Fruit fly (Drosophila melanogaster): ENCODE data around the gene SuUR.

DNA sequence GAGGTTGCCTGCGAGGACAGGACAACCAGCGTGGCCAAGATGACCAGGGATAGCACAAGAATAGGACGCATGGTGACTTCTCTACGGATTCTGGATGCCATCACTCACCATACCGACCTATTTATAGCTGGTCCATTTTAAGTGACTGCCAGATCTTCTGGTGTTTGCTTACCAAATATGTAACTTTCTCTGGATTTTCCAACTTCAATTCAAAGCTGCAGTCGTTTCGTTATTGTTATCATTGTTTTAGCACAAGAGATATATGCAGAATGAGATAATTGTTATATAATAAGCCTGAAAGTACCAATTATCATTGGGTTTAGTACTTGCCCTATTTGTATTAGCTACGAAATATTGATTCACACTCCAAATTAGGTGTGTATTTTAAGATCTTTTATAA, 39.0 kb downstream of the SuUR start, which contains the start of gene CG32071:
- TF ChIP-seq Blimp-1 (GFP tag; optimal IDR thresholded peaks at IDR 0.05) (no peak), CG10631 (GFP tag; optimal IDR thresholded peaks at IDR 0.05) (no peak), Smox (GFP tag; optimal IDR thresholded peaks at IDR 0.05) (no peak), svp (GFP tag) (no peak), CG16779 (tag; optimal IDR thresholded peaks at IDR 0.05) (no peak), fkh (GFP tag; optimal IDR thresholded peaks at IDR 0.05) (no peak), spab (GFP tag; optimal IDR thresholded peaks at IDR 0.05) (no peak), lz (GFP tag; optimal IDR thresholded peaks at IDR 0.05) (no peak)

All from whole organism, prepupa.